Fruit fly (Drosophila melanogaster) whole organism, prepupa: ENCODE data around the gene CG8176.

Experiments
- CG10631 ChIP-seq: fragments of 200-800 bp; sonication (Bioruptor generic); optimal IDR thresholded peaks from 2 replicates; lab custom pipeline; 2016; ENCODE audit warnings: missing biosample characterization, missing genetic modification characterization
- CG1621 ChIP-seq: fragments of 200-800 bp; sonication (Bioruptor generic); optimal IDR thresholded peaks from 3 replicates; lab custom pipeline; 2018; ENCODE audit warnings: missing biosample characterization, mild to moderate bottlenecking, missing genetic modification characterization
- CG8119 ChIP-seq: fragments of 200-800 bp; sonication (Bioruptor generic); IDR thresholded peaks from 3 replicates; pipeline ENCODE4 v1.3.6; 2022; ENCODE audit warnings: missing biosample characterization, missing genetic modification characterization
- CG8632 ChIP-seq: fragments of 200-800 bp; sonication (Bioruptor generic); optimal IDR thresholded peaks from 3 replicates; lab custom pipeline; 2016; ENCODE audit warnings: missing biosample characterization, missing genetic modification characterization
- Hr39 ChIP-seq: fragments of 200-800 bp; sonication (Bioruptor generic); optimal IDR thresholded peaks from 2 replicates; lab custom pipeline; 2016; ENCODE audit warnings: missing biosample characterization, missing genetic modification characterization
- Met ChIP-seq: fragments of 200-800 bp; sonication (Bioruptor generic); optimal IDR thresholded peaks from 3 replicates; lab custom pipeline; 2016; ENCODE audit warnings: missing biosample characterization, missing genetic modification characterization
- OdsH ChIP-seq: fragments of 200-800 bp; sonication (Bioruptor generic); optimal IDR thresholded peaks from 3 replicates; lab custom pipeline; 2016; ENCODE audit warnings: missing biosample characterization, missing genetic modification characterization
- achi ChIP-seq: fragments of 200-800 bp; sonication (Bioruptor generic); optimal IDR thresholded peaks from 3 replicates; lab custom pipeline; 2016; ENCODE audit warnings: missing biosample characterization, missing genetic modification characterization
- dsx ChIP-seq: fragments of 200-800 bp; optimal IDR thresholded peaks from 3 replicates; lab custom pipeline; 2019; ENCODE audit warnings: missing biosample characterization, mild to moderate bottlenecking, missing genetic modification characterization, moderate library complexity; ENCODE audit not compliant: poor library complexity, severe bottlenecking
- net ChIP-seq: fragments of 200-800 bp; sonication (Bioruptor generic); optimal IDR thresholded peaks from 3 replicates; lab custom pipeline; 2016; ENCODE audit warnings: missing biosample characterization, missing genetic modification characterization

DNA sequence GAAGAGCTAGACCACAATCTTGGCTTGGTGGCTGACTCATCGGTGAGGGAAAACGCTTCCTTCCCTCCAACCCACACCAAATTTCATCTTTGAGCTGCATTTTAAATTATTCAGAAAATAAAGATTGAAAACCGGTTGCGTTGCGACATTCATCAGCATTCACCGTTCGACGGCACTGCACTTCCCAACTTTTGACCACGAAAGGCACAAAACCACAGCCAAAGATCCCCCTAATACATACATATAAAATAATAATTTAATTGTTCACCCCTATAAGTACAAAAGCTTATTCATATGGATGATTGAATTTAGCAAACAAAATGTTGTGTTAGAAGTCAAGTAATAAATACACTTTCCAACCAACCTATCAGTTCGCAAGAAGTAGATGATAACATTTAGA lies 16.6 kb upstream of the CG8176 start:
- no peak for TF ChIP-seq achi (GFP tag; lab: Kevin White, UChicago)
- no peak for TF ChIP-seq Met (GFP tag; lab: Kevin White, UChicago)
- no peak for TF ChIP-seq CG8119
- TF ChIP-seq CG1621 (tag; lab: Kevin White, UChicago), result no peak
- TF ChIP-seq Hr39, result no peak
- TF ChIP-seq dsx, result no peak
- TF ChIP-seq OdsH, result no peak
- no peak for TF ChIP-seq net (GFP tag; lab: Kevin White, UChicago)
- no peak for TF ChIP-seq CG8632 (GFP tag; lab: Kevin White, UChicago)
- no peak for TF ChIP-seq CG10631 (GFP tag; lab: Kevin White, UChicago)
